Worm (Caenorhabditis elegans): ENCODE results near the gene F32H5.3.

The F32H5.3 gene

ce11 chrV:13317911-13318502 is 41.1 kb upstream of the F32H5.3 start, which contains the start of the genes col-161 and srh-18:
Gene col-161 (minus strand): TSS chrV:13318011.
Gene srh-18 (plus strand): TSS chrV:13318452.
- TF ChIP-seq elt-1 (tag; optimal IDR thresholded peaks at IDR 0.05) (no peak), sma-3 (GFP tag; optimal IDR thresholded peaks at IDR 0.05) (no peak), lsy-2 (tag; optimal IDR thresholded peaks at IDR 0.05) (no peak), lin-39 (tag; optimal IDR thresholded peaks at IDR 0.05) (no peak), Y55F3AM.14 (GFP tag; optimal IDR thresholded peaks at IDR 0.05) (no peak), crh-2 (tag; optimal IDR thresholded peaks at IDR 0.05) (no peak), mab-5 (tag; optimal IDR thresholded peaks at IDR 0.05) (no peak), dmd-4 (tag; optimal IDR thresholded peaks at IDR 0.05) (no peak), mdl-1 (tag; optimal IDR thresholded peaks at IDR 0.05) (no peak), sma-9 (GFP tag; optimal IDR thresholded peaks at IDR 0.05) (no peak), sma-9 (tag; optimal IDR thresholded peaks at IDR 0.05) (no peak), nhr-237 (tag; optimal IDR thresholded peaks at IDR 0.05) (no peak), skn-1 (tag; optimal IDR thresholded peaks at IDR 0.05) (no peak), ZK546.5 (tag; optimal IDR thresholded peaks at IDR 0.05) (no peak), blmp-1 (tag; optimal IDR thresholded peaks at IDR 0.05; ENCODE audit: insufficient read depth) (no peak)

- TF ChIP-seq sem-4 (tag; optimal IDR thresholded peaks at IDR 0.05), result no peak
- no peak for TF ChIP-seq ceh-16 (tag; optimal IDR thresholded peaks at IDR 0.05)
- TF ChIP-seq fos-1 (tag; optimal IDR thresholded peaks at IDR 0.05), result no peak
- no peak for TF ChIP-seq ama-1 (optimal IDR thresholded peaks at IDR 0.05)
- TF ChIP-seq ztf-4 (tag; optimal IDR thresholded peaks at IDR 0.05), result no peak
- no peak for TF ChIP-seq nhr-23 (tag; optimal IDR thresholded peaks at IDR 0.05)
- no peak for TF ChIP-seq Y55F3AM.14 (GFP tag; optimal IDR thresholded peaks at IDR 0.05)
- no peak for TF ChIP-seq mab-5 (tag; optimal IDR thresholded peaks at IDR 0.05)
- TF ChIP-seq ztf-11 (tag; optimal IDR thresholded peaks at IDR 0.05), result no peak
- no peak for TF ChIP-seq nhr-129 (tag; optimal IDR thresholded peaks at IDR 0.05)
- TF ChIP-seq ZK546.5 (tag; optimal IDR thresholded peaks at IDR 0.05), result no peak
- TF ChIP-seq nhr-21 (tag; optimal IDR thresholded peaks at IDR 0.05), result no peak
- TF ChIP-seq snpc-4 (tag; optimal IDR thresholded peaks at IDR 0.05), result no peak
- TF ChIP-seq ceh-82 (tag; optimal IDR thresholded peaks at IDR 0.05), result no peak
- no peak for TF ChIP-seq mbf-1 (tag; optimal IDR thresholded peaks at IDR 0.05)
- no peak for TF ChIP-seq lin-13 (GFP tag; optimal IDR thresholded peaks at IDR 0.05)
- TF ChIP-seq unc-39 (tag; optimal IDR thresholded peaks at IDR 0.05), result no peak
- no peak for TF ChIP-seq dmd-4 (tag; optimal IDR thresholded peaks at IDR 0.05)
Observed at ce11 chrV:13320676-13321075, 38.5 kb upstream of the F32H5.3 start, which contains the start of gene srh-15. Gene srh-15 (plus strand): TSS chrV:13320976.

ce11 chrV:13324933-13325760 is 34.0 kb upstream of the F32H5.3 start, which contains the start of gene C50B6.7:
Gene C50B6.7 (minus strand): TSS chrV:13324983.
- TF ChIP-seq mab-5 (tag; optimal IDR thresholded peaks at IDR 0.05) (no peak), blmp-1 (tag; optimal IDR thresholded peaks at IDR 0.05; ENCODE audit: insufficient read depth) (no peak), snpc-4 (tag; optimal IDR thresholded peaks at IDR 0.05) (no peak), lin-39 (tag; optimal IDR thresholded peaks at IDR 0.05) (no peak), fos-1 (tag; optimal IDR thresholded peaks at IDR 0.05) (peak; percentile 36), lin-13 (GFP tag; optimal IDR thresholded peaks at IDR 0.05) (no peak), sma-9 (GFP tag; optimal IDR thresholded peaks at IDR 0.05) (peak; percentile 1), sma-9 (tag; optimal IDR thresholded peaks at IDR 0.05) (no peak), ztf-4 (tag; optimal IDR thresholded peaks at IDR 0.05) (no peak)

ce11 chrV:13327463-13327862 is 31.7 kb upstream of the F32H5.3 start, which contains the start of gene str-37:
Gene str-37 (plus strand): TSS chrV:13327763.
- TF ChIP-seq skn-1 (tag; optimal IDR thresholded peaks at IDR 0.05) (no peak), mdl-1 (tag; optimal IDR thresholded peaks at IDR 0.05) (no peak), gmeb-1 (tag; optimal IDR thresholded peaks at IDR 0.05) (no peak), mbf-1 (tag; optimal IDR thresholded peaks at IDR 0.05) (no peak)

- TF ChIP-seq mab-5 (tag; optimal IDR thresholded peaks at IDR 0.05) (no peak), ZK546.5 (tag; optimal IDR thresholded peaks at IDR 0.05) (no peak), ama-1 (optimal IDR thresholded peaks at IDR 0.05) (no peak), dmd-4 (tag; optimal IDR thresholded peaks at IDR 0.05) (no peak), unc-55 (GFP tag; optimal IDR thresholded peaks at IDR 0.05) (no peak), C34F6.9 (tag; optimal IDR thresholded peaks at IDR 0.05) (no peak), F13H6.1 (tag; optimal IDR thresholded peaks at IDR 0.05) (no peak), peb-1 (tag; optimal IDR thresholded peaks at IDR 0.05) (no peak), alr-1 (tag; optimal IDR thresholded peaks at IDR 0.05) (no peak), elt-3 (tag; optimal IDR thresholded peaks at IDR 0.05) (no peak), mbf-1 (tag; optimal IDR thresholded peaks at IDR 0.05) (no peak), R02D3.7 (tag; optimal IDR thresholded peaks at IDR 0.05) (no peak), nhr-21 (tag; optimal IDR thresholded peaks at IDR 0.05) (no peak), blmp-1 (tag; optimal IDR thresholded peaks at IDR 0.05; ENCODE audit: insufficient read depth) (no peak), snpc-4 (tag; optimal IDR thresholded peaks at IDR 0.05) (no peak), unc-62 (GFP tag; optimal IDR thresholded peaks at IDR 0.05) (no peak)
Observed at ce11 chrV:13330919-13331318, 28.2 kb upstream of the F32H5.3 start, which contains the start of gene nhr-129. Gene nhr-129 (minus strand): TSS chrV:13331019.
